Worm (Caenorhabditis elegans) whole organism, L4 larva: ENCODE data around the gene acl-7.

Source experiments
- D1046.2 ChIP-seq: fragments of 200-800 bp; sonication (Bioruptor generic); IDR thresholded peaks from 2 replicates; pipeline ENCODE4 v1.3.6; 2022; ENCODE audit warnings: missing genetic modification characterization, missing compliant biosample characterization
- F10B5.3 ChIP-seq: sonication (generic microtip); optimal IDR thresholded peaks from 2 replicates; lab custom pipeline; 2016; ENCODE audit warnings: mild to moderate bottlenecking, missing genetic modification characterization, missing compliant biosample characterization
- F37D6.2 ChIP-seq: sonication (generic microtip); optimal IDR thresholded peaks from 2 replicates; lab custom pipeline; 2016; ENCODE audit warnings: mild to moderate bottlenecking, missing genetic modification characterization, missing compliant biosample characterization
- F49E8.2 ChIP-seq: sonication (generic microtip); optimal IDR thresholded peaks from 2 replicates; lab custom pipeline; 2016; ENCODE audit warnings: missing compliant biosample characterization, mild to moderate bottlenecking, missing genetic modification characterization, borderline replicate concordance
- R02D3.7 ChIP-seq: fragments of 150-350 bp; sonication (generic microtip); optimal IDR thresholded peaks from 3 replicates; lab custom pipeline; 2014; ENCODE audit warnings: missing biosample characterization, missing genetic modification characterization
- aha-1 ChIP-seq: fragments of 150-350 bp; peaks from one replicate; lab custom pipeline; 2014; ENCODE audit warnings: missing biosample characterization, missing genetic modification characterization
- arid-1 ChIP-seq: fragments of 200-800 bp; sonication (Bioruptor generic); conservative IDR thresholded peaks from 2 replicates; pipeline ENCODE4 v1.3.6; 2022; ENCODE audit warnings: missing genetic modification reagents, missing genetic modification characterization, missing compliant biosample characterization
- ceh-82 ChIP-seq: sonication (generic microtip); optimal IDR thresholded peaks from 2 replicates; lab custom pipeline; 2017; ENCODE audit warnings: missing biosample characterization, missing genetic modification characterization
- ctbp-1 ChIP-seq: fragments of 200-800 bp; sonication (Bioruptor generic); IDR thresholded peaks from 2 replicates; pipeline ENCODE4 v1.3.6; 2022; ENCODE audit warnings: missing genetic modification reagents, missing genetic modification characterization, missing compliant biosample characterization
- dmd-6 ChIP-seq: fragments of 200-800 bp; sonication (Bioruptor generic); IDR thresholded peaks from 2 replicates; pipeline ENCODE4 v1.3.6; 2022; ENCODE audit warnings: missing genetic modification reagents, missing genetic modification characterization, missing compliant biosample characterization
- dmd-8 ChIP-seq: fragments of 200-800 bp; sonication (Bioruptor generic); IDR thresholded peaks from 2 replicates; pipeline ENCODE4 v1.3.6; 2022; ENCODE audit warnings: missing genetic modification characterization, missing compliant biosample characterization
- dpl-1 ChIP-seq: fragments of 150-350 bp; optimal IDR thresholded peaks from 2 replicates; lab custom pipeline; 2014; ENCODE audit warnings: missing biosample characterization, missing genetic modification reagents, missing genetic modification characterization
- dve-1 ChIP-seq: sonication (generic microtip); optimal IDR thresholded peaks from 2 replicates; lab custom pipeline; 2017; ENCODE audit warnings: antibody characterized with exemption, mild to moderate bottlenecking, missing genetic modification characterization, missing compliant biosample characterization; ENCODE audit not compliant: insufficient read depth
- egl-43 ChIP-seq: fragments of 200-800 bp; sonication (Bioruptor generic); IDR thresholded peaks from 2 replicates; pipeline ENCODE4 v1.3.6; 2022; ENCODE audit warnings: missing genetic modification reagents, missing genetic modification characterization, missing compliant biosample characterization
- fkh-10 ChIP-seq: fragments of 150-350 bp; optimal IDR thresholded peaks from 2 replicates; lab custom pipeline; 2014; ENCODE audit warnings: missing biosample characterization, missing genetic modification reagents, missing genetic modification characterization
- hlh-11 ChIP-seq: fragments of 200-800 bp; sonication (Bioruptor generic); optimal IDR thresholded peaks from 2 replicates; lab custom pipeline; 2018; ENCODE audit warnings: mild to moderate bottlenecking, missing genetic modification characterization, missing compliant biosample characterization
- hlh-30 ChIP-seq: sonication (generic microtip); optimal IDR thresholded peaks from 2 replicates; lab custom pipeline; 2017; ENCODE audit warnings: antibody characterized with exemption, mild to moderate bottlenecking, missing genetic modification characterization, missing compliant biosample characterization; ENCODE audit not compliant: insufficient read depth
- hmg-1.1 ChIP-seq: fragments of 200-800 bp; sonication (Bioruptor generic); IDR thresholded peaks from 2 replicates; pipeline ENCODE4 v1.3.6; 2022; ENCODE audit warnings: missing genetic modification reagents, missing genetic modification characterization, missing compliant biosample characterization
- lin-15B ChIP-seq: fragments of 150-350 bp; sonication (generic microtip); optimal IDR thresholded peaks from 3 replicates; lab custom pipeline; 2014; ENCODE audit warnings: missing biosample characterization, missing genetic modification characterization
- lin-38 ChIP-seq: fragments of 200-800 bp; sonication (Bioruptor generic); IDR thresholded peaks from 2 replicates; pipeline ENCODE4 v1.3.6; 2022; ENCODE audit warnings: missing genetic modification reagents, missing genetic modification characterization, missing compliant biosample characterization
- lsy-2 ChIP-seq, 2 experiments: fragments of 150-350 bp in 1 of 2; sonication (generic microtip) in 1 of 2; optimal IDR thresholded peaks; 2 replicates each; lab custom pipeline; 2014 to 2017; ENCODE audit warnings: missing biosample characterization in 2 of 2, missing genetic modification characterization in 2 of 2
- mdl-1 ChIP-seq, 2 experiments: fragments of 150-350 bp in 1 of 2; sonication (generic microtip) in 1 of 2; optimal IDR thresholded peaks; 2 replicates each; lab custom pipeline; 2014 to 2017; ENCODE audit warnings: missing biosample characterization in 2 of 2, missing genetic modification characterization in 2 of 2
- mep-1 ChIP-seq: fragments of 150-350 bp; sonication (generic microtip); optimal IDR thresholded peaks from 3 replicates; lab custom pipeline; 2014; ENCODE audit warnings: missing biosample characterization, missing genetic modification characterization
- mes-2 ChIP-seq: sonication (generic microtip); optimal IDR thresholded peaks from 2 replicates; lab custom pipeline; 2016; ENCODE audit warnings: missing genotype, mild to moderate bottlenecking, missing genetic modification characterization, missing compliant biosample characterization; ENCODE audit not compliant: poor library complexity, severe bottlenecking
- mxl-2 ChIP-seq: fragments of 200-800 bp; sonication (Bioruptor generic); conservative IDR thresholded peaks from 2 replicates; pipeline ENCODE4 v1.3.6; 2022; ENCODE audit warnings: missing genetic modification reagents, missing genetic modification characterization, missing compliant biosample characterization
- nhr-11 ChIP-seq: fragments of 150-350 bp; optimal IDR thresholded peaks from 2 replicates; lab custom pipeline; 2014; ENCODE audit warnings: missing biosample characterization, missing genetic modification characterization
- nhr-28 ChIP-seq: fragments of 150-350 bp; optimal IDR thresholded peaks from 2 replicates; lab custom pipeline; 2014; ENCODE audit warnings: missing biosample characterization, missing genetic modification characterization
- nhr-41 ChIP-seq: fragments of 200-800 bp; sonication (Bioruptor generic); IDR thresholded peaks from 2 replicates; pipeline ENCODE4 v1.3.6; 2022; ENCODE audit warnings: missing genetic modification reagents, missing genetic modification characterization, missing compliant biosample characterization
- nhr-42 ChIP-seq: fragments of 200-800 bp; sonication (Bioruptor generic); IDR thresholded peaks from 2 replicates; pipeline ENCODE4 v1.3.6; 2022; ENCODE audit warnings: missing genetic modification characterization, missing compliant biosample characterization
- php-3 ChIP-seq: fragments of 200-800 bp; sonication (Bioruptor generic); IDR thresholded peaks from 2 replicates; pipeline ENCODE4 v1.3.6; 2022; ENCODE audit warnings: missing genetic modification reagents, missing genetic modification characterization, missing compliant biosample characterization
- pqm-1 ChIP-seq: sonication (generic microtip); optimal IDR thresholded peaks from 2 replicates; lab custom pipeline; 2017; ENCODE audit warnings: missing biosample characterization, missing genetic modification characterization
- rbr-2 ChIP-seq: sonication (generic microtip); optimal IDR thresholded peaks from 2 replicates; lab custom pipeline; 2016; ENCODE audit warnings: missing genotype, missing genetic modification characterization, missing compliant biosample characterization
- set-16 ChIP-seq: fragments of 200-800 bp; sonication (Bioruptor generic); IDR thresholded peaks from 2 replicates; pipeline ENCODE4 v1.3.6; 2022; ENCODE audit warnings: missing genetic modification reagents, missing genetic modification characterization, missing compliant biosample characterization
- spr-1 ChIP-seq: sonication (generic microtip); optimal IDR thresholded peaks from 2 replicates; lab custom pipeline; 2016; ENCODE audit warnings: mild to moderate bottlenecking, missing genetic modification characterization, missing compliant biosample characterization
- unc-62 ChIP-seq, 3 experiments: fragments of 150-350 bp in 1 of 3; sonication (generic microtip); optimal IDR thresholded peaks in 2 of 3; peaks in 1 of 3; 1 replicate in 1 of 3; 2 replicates in 2 of 3; lab custom pipeline; 2014 to 2017; ENCODE audit warnings: missing biosample characterization in 3 of 3, missing genetic modification characterization in 3 of 3, missing genetic modification reagents in 3 of 3, missing genotype in 1 of 3
- vab-7 ChIP-seq: fragments of 200-800 bp; sonication (Bioruptor generic); IDR thresholded peaks from 2 replicates; pipeline ENCODE4 v1.3.6; 2022; ENCODE audit warnings: missing genetic modification reagents, missing genetic modification characterization, missing compliant biosample characterization
- zip-2 ChIP-seq: fragments of 150-350 bp; optimal IDR thresholded peaks from 2 replicates; lab custom pipeline; 2014; ENCODE audit warnings: missing biosample characterization, missing genetic modification characterization

Gene acl-7

DNA sequence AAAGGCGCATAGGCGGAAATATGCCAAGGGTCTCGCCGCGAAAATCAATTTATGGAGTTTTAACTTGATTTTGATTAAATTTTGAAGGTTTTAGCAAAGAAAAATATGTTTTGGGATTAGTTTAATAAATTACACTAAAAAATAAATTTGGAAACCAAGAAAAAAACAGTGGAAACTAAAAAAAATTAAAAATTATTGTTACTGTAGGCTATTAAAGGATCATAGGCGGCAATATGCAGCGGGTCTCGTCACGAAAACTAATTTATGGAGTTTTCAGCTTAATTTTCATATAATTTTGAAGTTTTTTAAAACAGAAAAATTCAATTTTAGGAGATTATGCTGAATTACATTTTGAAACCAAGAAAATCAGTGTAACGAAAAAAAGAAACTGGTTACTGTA lies 7.5 kb downstream of the acl-7 start:
- TF ChIP-seq mes-2 (no peak), spr-1 (tag; lab: Kevin White, UChicago) (no peak), F49E8.2 (tag; lab: Kevin White, UChicago) (peak; percentile 68), rbr-2 (tag; lab: Kevin White, UChicago) (no peak), nhr-42 (GFP tag; lab: Robert Waterston, UW) (no peak), aha-1 (tag; lab: Kevin White, UChicago) (no peak), F10B5.3 (tag; lab: Kevin White, UChicago) (no peak), lin-38 (peak; percentile 36; the same call in 1 of the 2 replicates)

DNA sequence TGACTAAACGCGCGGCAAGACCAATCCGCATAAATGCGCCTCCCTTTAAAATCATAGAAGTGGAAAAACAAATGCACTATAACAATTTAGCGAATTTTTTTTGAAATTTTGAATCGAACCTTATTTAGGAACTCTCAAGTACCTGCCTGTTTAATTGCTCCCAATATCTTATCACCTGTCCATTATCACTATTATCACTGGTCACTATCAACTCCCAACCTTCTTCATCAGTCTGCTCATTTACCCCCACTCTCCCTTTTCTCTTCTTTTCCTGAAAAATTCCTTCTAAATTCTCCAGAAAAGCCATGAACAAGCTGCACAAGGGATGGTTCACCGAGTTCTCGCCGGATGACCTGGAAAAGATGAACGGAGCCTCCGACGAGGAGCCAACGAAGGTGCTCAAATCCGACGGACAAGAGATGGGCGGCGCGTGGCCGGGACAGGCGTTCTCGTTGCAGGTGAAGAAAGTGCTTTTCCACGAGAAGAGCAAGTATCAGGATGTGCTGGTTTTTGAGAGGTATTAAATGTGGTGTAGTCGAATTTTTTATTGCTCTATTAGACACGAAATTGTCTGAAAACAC lies 9.6 kb downstream of the acl-7 start, which contains the start of gene spds-1:
Gene spds-1, plus strand, starts transcription at position 298 of the 581 bp plus-strand sequence.
- TF ChIP-seq spr-1 (tag; lab: Kevin White, UChicago), result no peak
- peak; percentile 60 for TF ChIP-seq set-16 (GFP tag; lab: Robert Waterston, UW)
- TF ChIP-seq pqm-1, result peak; percentile 48
- TF ChIP-seq hlh-11, result peak; percentile 8
- no peak for TF ChIP-seq ceh-82 (tag; lab: Kevin White, UChicago)

DNA sequence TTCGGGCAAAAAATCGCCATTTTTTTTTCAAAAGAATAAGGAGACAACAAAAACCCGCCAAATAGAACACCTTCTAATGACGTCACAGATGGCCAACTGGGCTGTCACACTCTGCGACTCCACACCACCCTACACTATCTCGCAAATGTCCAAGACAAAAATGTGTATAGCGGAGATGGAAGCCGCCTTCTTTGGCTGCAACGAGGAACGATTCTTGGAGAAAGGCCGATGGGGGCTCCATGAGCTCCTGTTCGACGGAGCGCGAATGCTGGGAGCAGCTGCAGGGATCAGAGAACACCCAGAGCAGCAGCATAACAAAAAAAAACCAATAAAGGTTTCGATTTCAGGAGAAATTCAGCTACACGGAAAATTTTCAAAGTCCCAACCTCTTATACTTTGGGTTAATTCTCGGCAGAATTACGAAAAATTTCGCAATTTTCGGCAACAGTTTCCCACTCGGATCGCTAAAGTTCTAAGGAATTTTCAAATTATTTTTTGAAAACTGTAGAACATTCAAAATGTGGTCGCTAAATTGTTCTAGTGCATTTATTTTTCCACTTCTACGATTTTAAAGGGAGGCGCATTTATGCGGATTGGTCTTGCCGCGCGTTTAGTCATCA lies 10.4 kb downstream of the acl-7 start:
- TF ChIP-seq lin-38 (peak; percentile 47), hlh-11 (peak; percentile 62), set-16 (GFP tag; lab: Robert Waterston, UW) (peak; percentile 72), nhr-11 (tag; lab: Kevin White, UChicago) (peak; percentile 15), mep-1 (peak; percentile 20), zip-2 (tag; lab: Kevin White, UChicago) (peak; percentile 52), hmg-1.1 (peak; percentile 74), lsy-2 (tag; optimal IDR thresholded peaks at IDR 0.05; lab: Kevin White, UChicago) (peak in 1 of 2 experiments; percentile 60), rbr-2 (tag; lab: Kevin White, UChicago) (peak; percentile 53), unc-62 (GFP tag; optimal IDR thresholded peaks at IDR 0.05 in 1 of 2; lab: Kevin White, UChicago) (peak in 1 of 2 experiments; percentile 83), unc-62 (tag; optimal IDR thresholded peaks at IDR 0.05; lab: Kevin White, UChicago) (no peak), fkh-10 (GFP tag; lab: Kevin White, UChicago) (peak; percentile 42), F37D6.2 (tag; lab: Kevin White, UChicago) (peak; percentile 42), egl-43 (GFP tag; lab: Robert Waterston, UW) (peak; percentile 69; the same call in 1 of the 2 replicates), dve-1 (tag; lab: Kevin White, UChicago) (peak; percentile 5), ctbp-1 (GFP tag; lab: Robert Waterston, UW) (0 out of 2 replicates have a peak, but pooled peaks have one; percentile 38), aha-1 (tag; lab: Kevin White, UChicago) (peak; percentile 58), vab-7 (GFP tag; lab: Robert Waterston, UW) (peak; percentile 49; the same call in 1 of the 2 replicates), hlh-30 (tag; lab: Kevin White, UChicago) (peak; percentile 47), mdl-1 (tag; optimal IDR thresholded peaks at IDR 0.05; lab: Kevin White, UChicago) (peak in 1 of 2 experiments; percentile 12), nhr-41 (GFP tag; lab: Robert Waterston, UW) (no peak), R02D3.7 (tag; lab: Kevin White, UChicago) (no peak), dpl-1 (GFP tag; lab: Kevin White, UChicago) (peak; percentile 22), mes-2 (peak; percentile 45), nhr-42 (GFP tag; lab: Robert Waterston, UW) (no peak), php-3 (GFP tag; lab: Robert Waterston, UW) (no peak), dmd-6 (GFP tag; lab: Robert Waterston, UW) (peak; percentile 41), dmd-8 (GFP tag; lab: Robert Waterston, UW) (no peak), F49E8.2 (tag; lab: Kevin White, UChicago) (no peak), lin-15B (no peak), D1046.2 (GFP tag; lab: Robert Waterston, UW) (0 out of 2 replicates have a peak, but pooled peaks have one; percentile 13), nhr-28 (tag; lab: Kevin White, UChicago) (peak; percentile 26), arid-1 (GFP tag; lab: Robert Waterston, UW) (0 out of 2 replicates have a peak, but pooled peaks have one; percentile 13), mxl-2 (GFP tag; lab: Robert Waterston, UW) (no peak)
